Worm (Caenorhabditis elegans) whole organism, early embryonic: ENCODE results near the gene znf-207.
"Not testable (repeated sequence)": the region's sequence is repeated elsewhere in the genome, so short reads cannot be mapped to it uniquely, and the experiment has no call there.

ENCODE experiments used
- B0310.2 ChIP-seq: sonication (generic microtip); optimal IDR thresholded peaks from 2 replicates; lab custom pipeline; 2016; ENCODE audit warnings: mild to moderate bottlenecking, missing genetic modification characterization, missing compliant biosample characterization
- F13C5.2 ChIP-seq: sonication (generic microtip); optimal IDR thresholded peaks from 2 replicates; lab custom pipeline; 2017; ENCODE audit warnings: mild to moderate bottlenecking, missing genetic modification characterization, inconsistent platforms, missing compliant biosample characterization
- aly-1 ChIP-seq: sonication (generic microtip); optimal IDR thresholded peaks from 2 replicates; lab custom pipeline; 2016; ENCODE audit warnings: missing genetic modification characterization, missing compliant biosample characterization
- ama-1 ChIP-seq: fragments of 150-350 bp; optimal IDR thresholded peaks from 2 replicates; lab custom pipeline; 2014
- ceh-13 ChIP-seq: fragments of 200-800 bp; sonication (Bioruptor generic); optimal IDR thresholded peaks from 2 replicates; lab custom pipeline; 2018; ENCODE audit warnings: mild to moderate bottlenecking, missing genetic modification characterization, missing compliant biosample characterization
- ceh-36 ChIP-seq: sonication (generic microtip); optimal IDR thresholded peaks from 2 replicates; lab custom pipeline; 2016; ENCODE audit warnings: missing genetic modification characterization, inconsistent platforms, missing compliant biosample characterization
- ets-7 ChIP-seq: sonication (generic microtip); optimal IDR thresholded peaks from 2 replicates; lab custom pipeline; 2016; ENCODE audit warnings: missing genotype, missing genetic modification characterization, missing compliant biosample characterization
- flt-1 ChIP-seq: fragments of 200-800 bp; sonication (Bioruptor generic); IDR thresholded peaks from 2 replicates; pipeline ENCODE4 v1.3.6; 2022; ENCODE audit warnings: missing genetic modification characterization, missing compliant biosample characterization
- hmbx-1 ChIP-seq: sonication (generic microtip); optimal IDR thresholded peaks from 2 replicates; lab custom pipeline; 2016; ENCODE audit warnings: mild to moderate bottlenecking, missing genetic modification characterization, missing compliant biosample characterization
- hmg-4 ChIP-seq: fragments of 200-800 bp; sonication (Bioruptor generic); optimal IDR thresholded peaks from 2 replicates; lab custom pipeline; 2018; ENCODE audit warnings: mild to moderate bottlenecking, missing genetic modification characterization, missing compliant biosample characterization
- hnd-1 ChIP-seq: sonication (generic microtip); optimal IDR thresholded peaks from 2 replicates; lab custom pipeline; 2016; ENCODE audit warnings: missing genetic modification characterization, missing compliant biosample characterization
- pes-1 ChIP-seq: fragments of 200-800 bp; sonication (Bioruptor generic); IDR thresholded peaks from 2 replicates; pipeline ENCODE4 v1.3.6; 2022; ENCODE audit warnings: missing genetic modification reagents, missing genetic modification characterization, missing compliant biosample characterization
- scrt-1 ChIP-seq: fragments of 200-800 bp; sonication (Bioruptor generic); IDR thresholded peaks from 2 replicates; pipeline ENCODE4 v1.3.6; 2022; ENCODE audit warnings: missing genetic modification characterization, missing compliant biosample characterization
- sea-1 ChIP-seq: fragments of 200-800 bp; sonication (Bioruptor generic); conservative IDR thresholded peaks from 2 replicates; pipeline ENCODE4 v1.3.6; 2022; ENCODE audit warnings: missing genetic modification characterization, missing compliant biosample characterization
- tbx-11 ChIP-seq: fragments of 200-800 bp; sonication (Bioruptor generic); IDR thresholded peaks from 2 replicates; pipeline ENCODE4 v1.3.6; 2022; ENCODE audit warnings: missing genetic modification characterization, missing compliant biosample characterization
- tbx-37 ChIP-seq: fragments of 200-800 bp; sonication (Bioruptor generic); conservative IDR thresholded peaks from 2 replicates; pipeline ENCODE4 v1.3.6; 2022; ENCODE audit warnings: missing genetic modification reagents, missing genetic modification characterization, missing compliant biosample characterization
- tra-4 ChIP-seq: sonication (generic microtip); optimal IDR thresholded peaks from 2 replicates; lab custom pipeline; 2017; ENCODE audit warnings: missing genetic modification characterization, missing compliant biosample characterization

Gene znf-207

ce11 chrIV:11310624-11311023, at the start of gene znf-207:
TSS of gene znf-207 (plus strand) at chrIV:11310972.
- no peak for TF ChIP-seq tra-4 (tag; lab: Kevin White, UChicago)
- peak; percentile 20 for TF ChIP-seq hnd-1 (tag; lab: Kevin White, UChicago)
- no peak for TF ChIP-seq hmg-4
- 0 out of 2 replicates have a peak, but pooled peaks have one; percentile 37 for TF ChIP-seq tbx-37 (GFP tag; lab: Robert Waterston, UW)
- 0 out of 2 replicates have a peak, but pooled peaks have one; percentile 26 for TF ChIP-seq tbx-11 (GFP tag; lab: Robert Waterston, UW)
- TF ChIP-seq flt-1 (GFP tag; lab: Robert Waterston, UW), result peak; percentile 61; the same call in 1 of the 2 replicates
- TF ChIP-seq scrt-1 (GFP tag; lab: Robert Waterston, UW), result no peak
- peak; percentile 9 for TF ChIP-seq hmbx-1 (tag; lab: Kevin White, UChicago)
- peak; percentile 75 for TF ChIP-seq F13C5.2
- no peak for TF ChIP-seq B0310.2 (tag; lab: Kevin White, UChicago)
- no peak for TF ChIP-seq ets-7 (tag; lab: Kevin White, UChicago)
- TF ChIP-seq ceh-36 (tag; lab: Kevin White, UChicago), result no peak
- 0 out of 2 replicates have a peak, but pooled peaks have one; percentile 51 for TF ChIP-seq sea-1
- peak; percentile 24 for TF ChIP-seq ceh-13 (GFP tag; lab: Kevin White, UChicago)
- no peak for TF ChIP-seq ama-1
- peak; percentile 57 for TF ChIP-seq aly-1 (tag; lab: Kevin White, UChicago)
- TF ChIP-seq pes-1, result peak; percentile 73

- TF ChIP-seq ceh-36 (tag; lab: Kevin White, UChicago), result no peak
- no peak for TF ChIP-seq aly-1 (tag; lab: Kevin White, UChicago)
- no peak for TF ChIP-seq flt-1 (GFP tag; lab: Robert Waterston, UW)
- TF ChIP-seq ama-1, result no peak
- TF ChIP-seq tbx-11 (GFP tag; lab: Robert Waterston, UW), result no peak
- TF ChIP-seq tra-4 (tag; lab: Kevin White, UChicago), result no peak
- no peak for TF ChIP-seq pes-1
- no peak for TF ChIP-seq B0310.2 (tag; lab: Kevin White, UChicago)
- no peak for TF ChIP-seq hmbx-1 (tag; lab: Kevin White, UChicago)
- no peak for TF ChIP-seq ceh-13 (GFP tag; lab: Kevin White, UChicago)
- no peak for TF ChIP-seq F13C5.2
- TF ChIP-seq sea-1, result no peak
- TF ChIP-seq hnd-1 (tag; lab: Kevin White, UChicago), result no peak
- TF ChIP-seq ets-7 (tag; lab: Kevin White, UChicago), result no peak
- TF ChIP-seq hmg-4, result no peak
- TF ChIP-seq tbx-37 (GFP tag; lab: Robert Waterston, UW), result no peak
- no peak for TF ChIP-seq scrt-1 (GFP tag; lab: Robert Waterston, UW)
These were observed 49.2 kb upstream of the znf-207 start, which contains the start of gene F54D1.1 for ce11 chrIV:11261535-11261934. TSS of gene F54D1.1 (plus strand) at chrIV:11261835.

DNA sequence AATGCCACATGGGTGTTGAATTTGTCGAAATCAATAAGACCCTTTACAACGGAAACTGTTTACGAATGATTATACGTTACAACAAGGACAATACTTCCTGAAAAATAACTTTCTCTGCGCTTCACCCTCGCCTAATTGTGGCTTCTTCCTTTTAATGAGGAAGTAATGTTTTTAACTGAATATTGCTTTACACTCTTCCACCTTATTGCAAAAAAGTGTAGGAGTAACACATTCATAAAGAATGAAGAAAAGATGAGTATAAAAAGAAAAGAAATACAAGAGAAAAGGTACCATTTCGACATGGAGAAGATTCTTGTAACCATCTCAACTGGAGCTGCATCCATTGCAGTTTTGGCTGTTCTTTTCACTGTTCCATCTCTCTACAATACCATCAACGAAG, 47.7 kb upstream of the znf-207 start, which contains the start of gene col-126:
Gene col-126, plus strand, starts transcription at position 301 of the 400 bp plus-strand sequence.
- not testable (repeated sequence) for TF ChIP-seq ets-7 (tag; lab: Kevin White, UChicago); hnd-1 (tag; lab: Kevin White, UChicago); tbx-11 (GFP tag; lab: Robert Waterston, UW)

- TF ChIP-seq scrt-1 (GFP tag; lab: Robert Waterston, UW), result no peak
These were observed 44.7 kb upstream of the znf-207 start, which contains the start of gene col-127 for ce11 chrIV:11266090-11266489. TSS of gene col-127 (minus strand) at chrIV:11266190.

- TF ChIP-seq ceh-13 (GFP tag; lab: Kevin White, UChicago), result no peak
These were observed 41.3 kb upstream of the znf-207 start for ce11 chrIV:11269483-11269882.

DNA sequence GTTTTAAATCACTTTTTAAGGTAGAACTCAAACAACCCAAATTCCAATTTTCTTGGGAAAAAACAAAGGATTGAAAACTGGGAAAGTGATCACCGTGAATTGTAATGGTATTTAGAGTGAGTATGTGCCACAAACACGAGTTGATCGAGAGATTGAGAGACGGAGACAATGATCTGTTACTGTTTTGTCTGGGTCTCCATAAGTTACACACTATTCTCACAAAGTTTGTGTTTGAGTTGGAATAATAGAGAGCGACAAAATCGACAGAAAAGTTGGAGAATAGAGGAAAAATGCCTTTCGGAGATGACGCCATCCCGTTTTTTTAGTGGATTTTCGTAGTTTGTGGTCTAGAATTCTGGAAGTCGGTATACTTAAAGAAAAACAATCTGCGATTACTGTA, 39.5 kb upstream of the znf-207 start, which contains the start of gene nhr-7:
Gene nhr-7, minus strand, starts transcription at position 101 of the 400 bp plus-strand sequence.
- TF ChIP-seq F13C5.2 (no peak), ceh-13 (GFP tag; lab: Kevin White, UChicago) (no peak)

DNA sequence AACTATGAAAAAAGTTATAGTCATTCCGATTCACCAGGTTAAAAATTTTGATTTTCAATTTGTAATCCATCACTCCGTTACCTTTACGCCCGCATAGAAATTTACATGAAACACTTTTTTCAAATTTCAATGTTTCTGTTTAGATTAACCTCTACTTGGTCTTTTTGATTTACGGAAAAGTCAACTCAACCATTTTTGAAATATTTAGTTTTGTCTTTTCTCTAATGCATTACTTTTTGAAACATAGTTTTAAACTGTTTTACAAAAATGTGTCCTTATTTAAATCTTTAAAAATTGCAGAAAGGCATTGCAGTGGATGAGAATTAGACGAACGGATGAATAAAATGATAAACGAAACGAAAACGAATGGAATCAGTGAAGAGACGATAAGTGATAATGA, 37.6 kb upstream of the znf-207 start, which contains the start of gene gtl-2:
Gene gtl-2, plus strand, starts transcription at position 301 of the 400 bp plus-strand sequence.
- TF ChIP-seq ets-7 (tag; lab: Kevin White, UChicago), result no peak
- no peak for TF ChIP-seq hmbx-1 (tag; lab: Kevin White, UChicago)
- no peak for TF ChIP-seq hmg-4
- no peak for TF ChIP-seq B0310.2 (tag; lab: Kevin White, UChicago)
- no peak for TF ChIP-seq ama-1

ce11 chrIV:11276026-11276425, 34.7 kb upstream of the znf-207 start:
- TF ChIP-seq ceh-36 (tag; lab: Kevin White, UChicago), result no peak
- no peak for TF ChIP-seq hmbx-1 (tag; lab: Kevin White, UChicago)
- no peak for TF ChIP-seq pes-1
- no peak for TF ChIP-seq scrt-1 (GFP tag; lab: Robert Waterston, UW)
- no peak for TF ChIP-seq hmg-4
- TF ChIP-seq hnd-1 (tag; lab: Kevin White, UChicago), result no peak
- no peak for TF ChIP-seq aly-1 (tag; lab: Kevin White, UChicago)
- no peak for TF ChIP-seq B0310.2 (tag; lab: Kevin White, UChicago)
- TF ChIP-seq tbx-11 (GFP tag; lab: Robert Waterston, UW), result no peak
- no peak for TF ChIP-seq flt-1 (GFP tag; lab: Robert Waterston, UW)
